Worm (Caenorhabditis elegans): Measurements from ENCODE around the gene idpc-2.

- TF ChIP-seq blmp-1 (tag; optimal IDR thresholded peaks at IDR 0.05; ENCODE audit: insufficient read depth) (no peak), fos-1 (tag; optimal IDR thresholded peaks at IDR 0.05) (no peak), ama-1 (optimal IDR thresholded peaks at IDR 0.05) (no peak), lsy-2 (tag; optimal IDR thresholded peaks at IDR 0.05) (no peak), nhr-12 (tag; optimal IDR thresholded peaks at IDR 0.05) (no peak)
These were observed 44.7 kb upstream of the idpc-2 start, which contains the start of gene ZC190.4 for ce11 chrV:8665765-8666164.
